Fruit fly (Drosophila melanogaster) whole organism, prepupa: ENCODE data around the gene Pitslre.

ENCODE experiments used
- CG10631 ChIP-seq: fragments of 200-800 bp; sonication (Bioruptor generic); optimal IDR thresholded peaks from 2 replicates; lab custom pipeline; 2016; ENCODE audit warnings: missing biosample characterization, missing genetic modification characterization
- CG10669 ChIP-seq: fragments of 200-800 bp; sonication (Bioruptor generic); optimal IDR thresholded peaks from 3 replicates; lab custom pipeline; 2018; ENCODE audit warnings: missing biosample characterization, mild to moderate bottlenecking, missing genetic modification characterization, moderate library complexity
- CG11294 ChIP-seq: fragments of 200-800 bp; sonication (Bioruptor generic); IDR thresholded peaks from 2 replicates; pipeline ENCODE4 v1.3.6; 2022; ENCODE audit warnings: missing biosample characterization, missing genetic modification characterization
- CG16779 ChIP-seq: fragments of 200-800 bp; sonication (Bioruptor generic); optimal IDR thresholded peaks from 3 replicates; lab custom pipeline; 2017; ENCODE audit warnings: missing biosample characterization, mild to moderate bottlenecking, missing genetic modification characterization
- CG34406 ChIP-seq: fragments of 200-800 bp; sonication (Bioruptor generic); optimal IDR thresholded peaks from 3 replicates; lab custom pipeline; 2016; ENCODE audit warnings: missing biosample characterization, missing genetic modification characterization
- CG6792 ChIP-seq: fragments of 200-800 bp; sonication (Bioruptor generic); optimal IDR thresholded peaks from 3 replicates; lab custom pipeline; 2016; ENCODE audit warnings: missing biosample characterization, missing genetic modification characterization
- CG6808 ChIP-seq: fragments of 200-800 bp; sonication (Bioruptor generic); optimal IDR thresholded peaks from 3 replicates; lab custom pipeline; 2017; ENCODE audit warnings: missing biosample characterization, missing genetic modification characterization, mild to moderate bottlenecking, moderate library complexity, missing genetic modification reagents
- CG8632 ChIP-seq: fragments of 200-800 bp; sonication (Bioruptor generic); optimal IDR thresholded peaks from 3 replicates; lab custom pipeline; 2016; ENCODE audit warnings: missing biosample characterization, missing genetic modification characterization
- Lpt ChIP-seq: fragments of 200-800 bp; sonication (Bioruptor generic); optimal IDR thresholded peaks from 3 replicates; lab custom pipeline; 2016; ENCODE audit warnings: missing biosample characterization, missing genetic modification characterization
- Smox ChIP-seq: fragments of 200-800 bp; sonication (Bioruptor generic); optimal IDR thresholded peaks from 3 replicates; lab custom pipeline; 2016; ENCODE audit warnings: missing biosample characterization, missing genetic modification characterization

DNA sequence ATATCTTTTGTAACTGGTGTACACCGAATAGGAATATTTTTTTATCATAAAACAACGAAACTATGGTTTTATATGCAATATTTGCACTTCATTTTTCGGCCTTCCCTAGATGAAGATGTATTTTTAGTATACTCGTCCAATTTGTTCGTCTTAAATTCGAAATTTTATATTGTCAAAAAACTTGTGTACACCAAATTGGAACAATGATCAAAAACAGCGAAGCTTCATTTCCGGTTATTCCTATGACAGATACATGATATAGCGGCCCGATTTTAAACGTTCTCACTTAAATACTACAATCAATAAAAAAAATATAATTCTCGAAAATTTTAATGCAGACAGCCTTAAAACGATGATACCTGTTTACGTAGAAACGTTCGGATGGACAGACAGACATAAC lies 4.1 kb upstream of the Pitslre start:
- TF ChIP-seq CG10669 (GFP tag; lab: Kevin White, UChicago) (no peak), CG11294 (GFP tag; lab: Robert Waterston, UW) (no peak), CG8632 (GFP tag; lab: Kevin White, UChicago) (no peak), CG16779 (tag; lab: Kevin White, UChicago) (no peak), CG10631 (GFP tag; lab: Kevin White, UChicago) (no peak), CG6808 (no peak), Lpt (GFP tag; lab: Kevin White, UChicago) (no peak), CG6792 (GFP tag; lab: Kevin White, UChicago) (no peak), Smox (GFP tag; lab: Kevin White, UChicago) (no peak), CG34406 (GFP tag; lab: Kevin White, UChicago) (no peak)
